Worm (Caenorhabditis elegans): ENCODE data around the gene T25C12.3.

Gene T25C12.3

DNA sequence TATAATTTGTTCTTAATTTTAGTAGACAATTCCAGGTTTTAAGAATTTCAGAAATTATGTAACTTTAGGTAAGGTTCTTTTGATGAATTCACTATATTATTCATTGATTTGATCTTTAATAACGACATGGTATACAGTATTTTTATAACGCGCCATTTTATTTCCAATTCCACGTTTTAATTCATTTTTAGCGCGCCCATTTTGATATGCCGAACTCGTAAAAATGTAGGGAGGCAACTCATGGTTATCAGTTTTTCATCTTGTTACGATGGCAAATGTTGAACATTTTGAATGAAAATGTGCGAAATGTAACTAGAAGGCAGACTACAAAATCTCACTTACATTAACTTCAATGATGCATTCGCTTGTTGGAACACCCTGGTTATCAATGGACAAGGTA is 928 bp downstream of the T25C12.3 start:
- no peak for TF ChIP-seq unc-62 (GFP tag; optimal IDR thresholded peaks at IDR 0.05)
- TF ChIP-seq pqm-1 (tag; optimal IDR thresholded peaks at IDR 0.05) = peak; percentile 62
- TF ChIP-seq fkh-2 (tag; optimal IDR thresholded peaks at IDR 0.05) = no peak
- TF ChIP-seq elt-2 (tag; optimal IDR thresholded peaks at IDR 0.05) = peak; percentile 68

DNA sequence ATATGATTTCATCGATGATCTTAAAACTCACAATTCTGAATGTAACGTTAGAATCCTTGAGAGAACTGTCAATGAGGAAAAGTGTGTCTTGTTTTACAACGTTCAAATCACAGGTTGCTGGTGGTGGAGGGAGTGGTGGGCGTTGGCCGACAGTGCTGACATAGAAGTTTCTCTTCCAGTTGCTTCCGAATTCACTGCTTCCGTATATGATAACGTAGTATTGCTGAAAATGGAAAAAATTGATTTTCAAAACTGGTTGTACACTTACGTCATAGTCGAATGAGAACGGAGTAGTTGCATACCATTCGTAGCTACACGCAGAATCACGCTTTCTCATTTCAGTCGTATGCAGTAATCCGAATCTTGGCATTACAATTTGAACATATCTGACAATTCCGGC is 8.0 kb downstream of the T25C12.3 start:
- no peak for TF ChIP-seq lin-15B (tag; optimal IDR thresholded peaks at IDR 0.05)
- no peak for TF ChIP-seq elt-2 (tag; optimal IDR thresholded peaks at IDR 0.05)
- no peak for TF ChIP-seq unc-62 (GFP tag; optimal IDR thresholded peaks at IDR 0.05)
- no peak for TF ChIP-seq skn-1 (tag; optimal IDR thresholded peaks at IDR 0.05)
- no peak for TF ChIP-seq ama-1 (optimal IDR thresholded peaks at IDR 0.05)

DNA sequence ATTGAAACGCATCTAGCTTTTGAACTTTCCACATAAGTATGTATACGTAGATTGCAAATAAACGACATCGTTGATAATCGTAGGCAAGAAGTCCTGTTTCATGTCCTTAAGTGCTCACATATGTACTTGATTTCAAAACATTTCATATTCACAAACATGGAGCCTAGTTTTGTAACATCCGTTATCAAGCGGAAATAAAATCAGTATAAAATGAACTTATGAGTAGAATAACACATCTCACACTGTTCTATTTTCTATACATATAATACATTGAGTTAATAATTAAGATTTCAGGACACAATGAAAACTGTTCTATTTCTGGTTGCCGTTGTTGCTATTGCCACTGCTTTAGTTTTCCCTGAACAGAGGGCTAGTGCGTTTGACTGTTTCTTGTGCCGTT is 10.0 kb downstream of the T25C12.3 start, which contains the start of gene spp-21:
spp-21 (plus strand) TSS at position 301 of the 400 bp plus-strand sequence.
- no peak for TF ChIP-seq pha-4 (tag; optimal IDR thresholded peaks at IDR 0.05)
- TF ChIP-seq lin-39 (tag; optimal IDR thresholded peaks at IDR 0.05) = no peak
- no peak for TF ChIP-seq ama-1 (optimal IDR thresholded peaks at IDR 0.05)
- TF ChIP-seq aly-2 (tag; optimal IDR thresholded peaks at IDR 0.05) = no peak
- TF ChIP-seq nhr-67 (tag; optimal IDR thresholded peaks at IDR 0.05) = no peak
- no peak for TF ChIP-seq egl-5 (tag; optimal IDR thresholded peaks at IDR 0.05)
- TF ChIP-seq nhr-12 (tag; optimal IDR thresholded peaks at IDR 0.05) = no peak
- TF ChIP-seq nhr-237 (tag; optimal IDR thresholded peaks at IDR 0.05) = no peak

DNA sequence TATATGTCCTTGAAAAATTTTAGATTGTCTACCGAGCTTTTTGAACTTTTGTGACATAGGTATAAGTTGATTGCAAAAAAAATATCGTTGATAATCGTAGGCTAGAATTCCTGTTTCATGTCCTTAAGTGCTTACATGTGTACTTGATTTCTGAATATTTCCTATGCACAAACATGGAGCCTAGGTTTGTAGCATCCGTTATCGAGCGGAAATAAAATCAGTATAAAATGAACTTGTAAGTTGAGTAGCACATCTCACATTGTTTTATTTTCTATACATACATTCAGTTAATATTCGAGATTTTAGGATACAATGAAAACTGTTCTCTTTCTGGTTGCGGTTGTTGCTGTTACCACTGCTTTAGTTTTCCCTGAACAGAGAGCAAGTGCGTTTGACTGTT is 12.3 kb downstream of the T25C12.3 start, which contains the start of gene spp-9:
spp-9 (plus strand) TSS at position 301 of the 400 bp plus-strand sequence.
- TF ChIP-seq daf-12 (tag; optimal IDR thresholded peaks at IDR 0.05) (no peak), fos-1 (tag; optimal IDR thresholded peaks at IDR 0.05) (no peak), nhr-28 (tag; optimal IDR thresholded peaks at IDR 0.05) (no peak), nhr-237 (tag; optimal IDR thresholded peaks at IDR 0.05) (no peak), nhr-12 (tag; optimal IDR thresholded peaks at IDR 0.05) (no peak)

DNA sequence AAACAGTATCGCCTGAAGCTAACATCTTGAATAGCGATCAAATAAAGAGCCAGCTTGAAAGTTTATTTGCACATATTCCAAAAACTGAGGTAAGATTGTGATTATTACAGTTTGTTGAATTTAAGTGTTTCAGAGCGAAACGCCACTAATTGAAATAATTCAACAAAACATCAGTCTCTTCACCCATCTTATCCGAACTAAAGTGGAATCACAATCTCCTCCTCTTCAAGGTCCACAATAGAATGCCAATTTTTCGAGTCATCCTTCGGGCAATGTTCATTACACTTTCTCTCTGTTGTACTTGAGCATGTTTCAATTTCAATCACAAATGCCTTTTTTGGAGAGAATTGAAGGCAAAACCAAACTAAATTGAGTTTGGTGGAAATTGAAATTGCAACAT is 15.8 kb downstream of the T25C12.3 start:
- TF ChIP-seq fos-1 (tag; optimal IDR thresholded peaks at IDR 0.05) (no peak), unc-39 (tag; optimal IDR thresholded peaks at IDR 0.05) (no peak), ceh-16 (tag; optimal IDR thresholded peaks at IDR 0.05) (no peak), ceh-28 (tag; optimal IDR thresholded peaks at IDR 0.05) (no peak), fkh-10 (GFP tag; optimal IDR thresholded peaks at IDR 0.05) (no peak), nfya-1 (tag; optimal IDR thresholded peaks at IDR 0.05; ENCODE audit: insufficient read depth) (no peak), elt-2 (tag; optimal IDR thresholded peaks at IDR 0.05) (no peak), ztf-4 (tag; optimal IDR thresholded peaks at IDR 0.05) (no peak), aly-2 (tag; optimal IDR thresholded peaks at IDR 0.05) (no peak), elt-3 (tag; optimal IDR thresholded peaks at IDR 0.05) (no peak), lsy-12 (tag; optimal IDR thresholded peaks at IDR 0.05) (no peak), ztf-11 (tag; optimal IDR thresholded peaks at IDR 0.05) (no peak), fkh-2 (tag; optimal IDR thresholded peaks at IDR 0.05) (no peak), nhr-12 (tag; optimal IDR thresholded peaks at IDR 0.05) (no peak), lin-15B (tag; optimal IDR thresholded peaks at IDR 0.05) (no peak), nhr-23 (tag; optimal IDR thresholded peaks at IDR 0.05) (no peak), elt-1 (tag; optimal IDR thresholded peaks at IDR 0.05) (no peak), zag-1 (tag; optimal IDR thresholded peaks at IDR 0.05) (no peak), nhr-43 (tag; optimal IDR thresholded peaks at IDR 0.05; ENCODE audit: poor library complexity, severe bottlenecking) (no peak), mml-1 (tag; optimal IDR thresholded peaks at IDR 0.05) (no peak)

DNA sequence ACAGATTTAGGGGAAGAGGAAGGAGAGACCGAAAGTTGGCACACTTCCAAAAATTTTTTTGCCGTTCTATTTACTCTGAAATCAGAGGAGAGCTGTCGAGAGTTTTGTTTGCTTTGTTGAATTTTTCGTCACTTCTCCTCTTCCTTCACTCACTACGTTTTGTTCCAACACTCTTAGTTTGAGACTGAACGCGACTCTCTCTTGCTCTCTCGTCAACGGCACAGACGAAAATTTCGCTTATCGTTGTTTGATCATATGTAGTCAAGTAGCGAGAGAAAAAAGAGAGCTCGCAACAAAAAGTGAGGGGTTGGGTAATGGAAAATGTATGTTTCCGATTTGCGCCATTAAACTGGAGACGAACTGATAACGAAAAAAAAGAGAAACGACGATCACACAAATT is 17.2 kb downstream of the T25C12.3 start:
- TF ChIP-seq sea-2 (GFP tag; optimal IDR thresholded peaks at IDR 0.05) = no peak
- peak in 1 of 3 experiments; percentile 17 for TF ChIP-seq elt-3 (tag; optimal IDR thresholded peaks at IDR 0.05)
- peak; percentile 93 for TF ChIP-seq elt-2 (tag; optimal IDR thresholded peaks at IDR 0.05)
- no peak for TF ChIP-seq nhr-23 (tag; optimal IDR thresholded peaks at IDR 0.05)
- TF ChIP-seq tbx-2 (tag; optimal IDR thresholded peaks at IDR 0.05) = no peak
- no peak for TF ChIP-seq nhr-11 (tag; optimal IDR thresholded peaks at IDR 0.05)
- peak; percentile 63 for TF ChIP-seq jun-1 (tag; optimal IDR thresholded peaks at IDR 0.05)
- TF ChIP-seq ama-1 (optimal IDR thresholded peaks at IDR 0.05) = peak; percentile 7
- TF ChIP-seq hmg-11 (tag; optimal IDR thresholded peaks at IDR 0.05) = no peak
- TF ChIP-seq ceh-16 (tag; optimal IDR thresholded peaks at IDR 0.05) = no peak
- no peak for TF ChIP-seq fos-1 (tag; optimal IDR thresholded peaks at IDR 0.05)
- no peak for TF ChIP-seq unc-62 (GFP tag; optimal IDR thresholded peaks at IDR 0.05)
- no peak for TF ChIP-seq zag-1 (tag; optimal IDR thresholded peaks at IDR 0.05)
- TF ChIP-seq nhr-237 (tag; optimal IDR thresholded peaks at IDR 0.05) = no peak
- no peak for TF ChIP-seq ztf-11 (tag; optimal IDR thresholded peaks at IDR 0.05)
- peak; percentile 81 for TF ChIP-seq pqm-1 (tag; optimal IDR thresholded peaks at IDR 0.05)
- no peak for TF ChIP-seq R02D3.7 (tag; optimal IDR thresholded peaks at IDR 0.05)
- peak; percentile 97 for TF ChIP-seq pha-4 (tag; optimal IDR thresholded peaks at IDR 0.05)
- no peak for TF ChIP-seq nfya-1 (tag; optimal IDR thresholded peaks at IDR 0.05; ENCODE audit: insufficient read depth)
